Fruit fly (Drosophila melanogaster) whole organism, embryonic: ENCODE results near the gene CG18577.

Experiments
- Ada2b ChIP-seq: fragments of 200-800 bp; sonication (Bioruptor generic); IDR thresholded peaks from 2 replicates; pipeline ENCODE4 v1.3.6; 2022; ENCODE audit warnings: missing biosample characterization, missing genetic modification characterization
- Asciz ChIP-seq: fragments of 200-800 bp; sonication (Bioruptor generic); optimal IDR thresholded peaks from 2 replicates; lab custom pipeline; 2017; ENCODE audit warnings: missing biosample characterization, mild to moderate bottlenecking, missing genetic modification characterization, missing genetic modification reagents
- Atf-2 ChIP-seq: fragments of 200-800 bp; sonication (Bioruptor generic); optimal IDR thresholded peaks from 2 replicates; lab custom pipeline; 2016; ENCODE audit warnings: missing biosample characterization, missing genetic modification characterization
- B-H2 ChIP-seq: fragments of 200-800 bp; sonication (Bioruptor generic); optimal IDR thresholded peaks from 2 replicates; lab custom pipeline; 2018; ENCODE audit warnings: missing biosample characterization, mild to moderate bottlenecking, missing genetic modification characterization
- Bgb ChIP-seq: fragments of 200-800 bp; sonication (Bioruptor generic); IDR thresholded peaks from 2 replicates; pipeline ENCODE4 v1.3.6; 2022; ENCODE audit warnings: missing biosample characterization, missing genetic modification characterization; ENCODE audit not compliant: partially characterized antibody
- CG10654 ChIP-seq: fragments of 200-800 bp; sonication (Bioruptor generic); optimal IDR thresholded peaks from 2 replicates; lab custom pipeline; 2016; ENCODE audit warnings: missing biosample characterization, missing genetic modification characterization
- CG11085 ChIP-seq: fragments of 200-800 bp; sonication (Bioruptor generic); IDR thresholded peaks from 2 replicates; pipeline ENCODE4 v1.3.6; 2022; ENCODE audit warnings: missing biosample characterization, missing genetic modification characterization
- CG11093 ChIP-seq: fragments of 200-800 bp; sonication (Bioruptor generic); IDR thresholded peaks from 3 replicates; pipeline ENCODE4 v1.3.6; 2022; ENCODE audit warnings: missing biosample characterization, missing genetic modification characterization
- CG11398 ChIP-seq: fragments of 200-800 bp; sonication (Bioruptor generic); optimal IDR thresholded peaks from 2 replicates; lab custom pipeline; 2016; ENCODE audit warnings: missing biosample characterization, missing genetic modification characterization
- CG15601 ChIP-seq: fragments of 200-800 bp; sonication (Bioruptor generic); optimal IDR thresholded peaks from 3 replicates; lab custom pipeline; 2019; ENCODE audit warnings: missing biosample characterization, mild to moderate bottlenecking, missing genetic modification characterization, moderate library complexity
- CG16779 ChIP-seq: fragments of 200-800 bp; sonication (Bioruptor generic); IDR thresholded peaks from 2 replicates; pipeline ENCODE4 v1.3.6; 2022; ENCODE audit warnings: missing biosample characterization, missing genetic modification characterization
- CG17612 ChIP-seq: fragments of 200-800 bp; sonication (Bioruptor generic); IDR thresholded peaks from 2 replicates; pipeline ENCODE4 v1.3.6; 2022; ENCODE audit warnings: missing biosample characterization, missing genetic modification characterization
- CG2120 ChIP-seq: fragments of 200-800 bp; sonication (Bioruptor generic); optimal IDR thresholded peaks from 3 replicates; lab custom pipeline; 2016; ENCODE audit warnings: missing biosample characterization, missing genetic modification characterization
- CG31388 ChIP-seq: fragments of 200-800 bp; sonication (Bioruptor generic); optimal IDR thresholded peaks from 2 replicates; lab custom pipeline; 2016; ENCODE audit warnings: missing biosample characterization, missing genetic modification characterization
- CG42726 ChIP-seq: fragments of 200-800 bp; sonication (Bioruptor generic); IDR thresholded peaks from 2 replicates; pipeline ENCODE4 v1.3.6; 2022; ENCODE audit warnings: missing biosample characterization, missing genetic modification characterization; ENCODE audit not compliant: partially characterized antibody
- CG6272 ChIP-seq: fragments of 200-800 bp; sonication (Bioruptor generic); IDR thresholded peaks from 2 replicates; pipeline ENCODE4 v1.3.6; 2022; ENCODE audit warnings: missing biosample characterization, missing genetic modification characterization
- CG6654 ChIP-seq: fragments of 200-800 bp; sonication (Bioruptor generic); optimal IDR thresholded peaks from 2 replicates; lab custom pipeline; 2017; ENCODE audit warnings: missing biosample characterization, mild to moderate bottlenecking, missing genetic modification characterization
- D ChIP-seq, 2 experiments: fragments of 200-800 bp in 1 of 2; fragments of >200 bp in 1 of 2; sonication (Bioruptor generic) in 1 of 2; optimal IDR thresholded peaks; 2 replicates in 1 of 2; 3 replicates in 1 of 2; lab custom pipeline; 2017; ENCODE audit warnings: mild to moderate bottlenecking in 1 of 2, missing biosample characterization in 1 of 2, missing genetic modification characterization in 1 of 2, missing genetic modification reagents in 1 of 2
- Dbx ChIP-seq: fragments of 200-800 bp; sonication (Bioruptor generic); IDR thresholded peaks from 3 replicates; pipeline ENCODE4 v1.3.6; 2022; ENCODE audit warnings: missing biosample characterization, missing genetic modification characterization
- E2f2 ChIP-seq: fragments of 200-800 bp; sonication (Bioruptor generic); IDR thresholded peaks from 2 replicates; pipeline ENCODE4 v1.3.6; 2022; ENCODE audit warnings: missing biosample characterization, missing genetic modification characterization
- Ets65A ChIP-seq: fragments of 200-800 bp; sonication (Bioruptor generic); peaks from one replicate; lab custom pipeline; 2016; ENCODE audit warnings: missing biosample characterization, missing genetic modification characterization
- Gug ChIP-seq: fragments of 200-800 bp; sonication (Bioruptor generic); IDR thresholded peaks from 4 replicates; pipeline ENCODE4 v1.3.6; 2022; ENCODE audit warnings: missing biosample characterization, missing genetic modification characterization
- H2.0 ChIP-seq: fragments of 200-800 bp; sonication (Bioruptor generic); IDR thresholded peaks from 2 replicates; pipeline ENCODE4 v1.3.6; 2022; ENCODE audit warnings: missing biosample characterization, missing genetic modification characterization
- Hr3 ChIP-seq: fragments of 200-800 bp; sonication (Bioruptor generic); optimal IDR thresholded peaks from 3 replicates; lab custom pipeline; 2016; ENCODE audit warnings: missing biosample characterization, missing genetic modification characterization
- Hr78 ChIP-seq, 2 experiments: fragments of 200-800 bp in 1 of 2; fragments of >200 bp in 1 of 2; sonication (Bioruptor generic) in 1 of 2; optimal IDR thresholded peaks; 2 replicates each; lab custom pipeline; 2017 to 2019; ENCODE audit warnings: missing biosample characterization in 2 of 2, missing genetic modification characterization in 2 of 2, mild to moderate bottlenecking in 1 of 2, moderate library complexity in 1 of 2
- Med ChIP-seq: fragments of 200-800 bp; sonication (Bioruptor generic); peaks from one replicate; lab custom pipeline; 2016; ENCODE audit warnings: missing biosample characterization, missing genetic modification characterization, mild to moderate bottlenecking, inconsistent platforms, moderate library complexity
- Vsx1 ChIP-seq: fragments of 200-800 bp; sonication (Bioruptor generic); optimal IDR thresholded peaks from 2 replicates; lab custom pipeline; 2017; ENCODE audit warnings: missing biosample characterization, mild to moderate bottlenecking, missing genetic modification characterization, missing genetic modification reagents
- bab2 ChIP-seq: fragments of 200-800 bp; sonication (Bioruptor generic); optimal IDR thresholded peaks from 2 replicates; lab custom pipeline; 2016; ENCODE audit warnings: missing biosample characterization, missing genetic modification characterization
- chm ChIP-seq: fragments of 200-800 bp; sonication (Bioruptor generic); IDR thresholded peaks from 2 replicates; pipeline ENCODE4 v1.3.6; 2022; ENCODE audit warnings: missing biosample characterization, missing genetic modification characterization
- da ChIP-seq: fragments of 200-800 bp; sonication (Bioruptor generic); optimal IDR thresholded peaks from 2 replicates; lab custom pipeline; 2016; ENCODE audit warnings: missing biosample characterization, missing genetic modification characterization
- dan ChIP-seq: fragments of 200-800 bp; sonication (Bioruptor generic); IDR thresholded peaks from 2 replicates; pipeline ENCODE4 v1.3.6; 2022; ENCODE audit warnings: missing biosample characterization, missing genetic modification characterization
- grau ChIP-seq: fragments of 200-800 bp; optimal IDR thresholded peaks from 3 replicates; lab custom pipeline; 2019; ENCODE audit warnings: missing biosample characterization, mild to moderate bottlenecking, missing genetic modification characterization, moderate library complexity
- hb ChIP-seq: fragments of 200-800 bp; sonication (Bioruptor generic); IDR thresholded peaks from 3 replicates; pipeline ENCODE4 v1.3.6; 2022; ENCODE audit warnings: missing biosample characterization, missing genetic modification characterization; ENCODE audit not compliant: partially characterized antibody
- hth ChIP-seq: fragments of >200 bp; optimal IDR thresholded peaks from 2 replicates; lab custom pipeline; 2017; ENCODE audit warnings: inconsistent platforms
- jigr1 ChIP-seq: fragments of 200-800 bp; sonication (Bioruptor generic); IDR thresholded peaks from 3 replicates; pipeline ENCODE4 v1.3.6; 2022; ENCODE audit warnings: missing biosample characterization, missing genetic modification characterization
- kay ChIP-seq: fragments of 200-800 bp; sonication (Bioruptor generic); optimal IDR thresholded peaks from 2 replicates; lab custom pipeline; 2016; ENCODE audit warnings: missing biosample characterization, missing genetic modification characterization
- lola ChIP-seq, 3 experiments: fragments of >200 bp in 2 of 3; fragments of 200-800 bp in 1 of 3; sonication (Bioruptor generic) in 1 of 3; optimal IDR thresholded peaks; 2 replicates each; lab custom pipeline; 2017 to 2019; ENCODE audit warnings: missing biosample characterization in 3 of 3, missing genetic modification characterization in 3 of 3, mild to moderate bottlenecking in 1 of 3, moderate library complexity in 1 of 3
- pan ChIP-seq, 4 experiments: fragments of >200 bp in 3 of 4; fragments of 200-800 bp in 1 of 4; sonication (Bioruptor generic) in 1 of 4; optimal IDR thresholded peaks in 3 of 4; IDR thresholded peaks in 1 of 4; 2 replicates each; pipeline versions ENCODE4 v1.3.6 to Lab custom; 2017 to 2022; ENCODE audit warnings: missing biosample characterization in 2 of 4, missing genetic modification characterization in 2 of 4, mixed read lengths in 1 of 4
- pita ChIP-seq: fragments of 200-800 bp; sonication (Bioruptor generic); optimal IDR thresholded peaks from 2 replicates; lab custom pipeline; 2017; ENCODE audit warnings: missing biosample characterization, mild to moderate bottlenecking, missing genetic modification characterization
- sd ChIP-seq: fragments of 200-800 bp; sonication (Bioruptor generic); optimal IDR thresholded peaks from 3 replicates; lab custom pipeline; 2018; ENCODE audit warnings: missing biosample characterization, mild to moderate bottlenecking, missing genetic modification characterization, moderate library complexity
- sim ChIP-seq: fragments of 200-800 bp; sonication (Bioruptor generic); IDR thresholded peaks from 2 replicates; pipeline ENCODE4 v1.3.6; 2022; ENCODE audit warnings: missing biosample characterization, missing genetic modification characterization
- sima ChIP-seq: fragments of 200-800 bp; sonication (Bioruptor generic); optimal IDR thresholded peaks from 2 replicates; lab custom pipeline; 2016; ENCODE audit warnings: missing biosample characterization, missing genetic modification characterization
- sob ChIP-seq: fragments of 200-800 bp; sonication (Bioruptor generic); IDR thresholded peaks from 2 replicates; pipeline ENCODE4 v1.3.6; 2022; ENCODE audit warnings: missing biosample characterization, missing genetic modification characterization
- twi ChIP-seq: fragments of 200-800 bp; optimal IDR thresholded peaks from 2 replicates; lab custom pipeline; 2019; ENCODE audit warnings: missing biosample characterization, mild to moderate bottlenecking, missing genetic modification characterization, moderate library complexity
- wdn ChIP-seq: fragments of 200-800 bp; sonication (Bioruptor generic); IDR thresholded peaks from 2 replicates; pipeline ENCODE4 v1.3.6; 2022; ENCODE audit warnings: missing biosample characterization, missing genetic modification characterization
- zfh1 ChIP-seq: fragments of 200-800 bp; sonication (Bioruptor generic); IDR thresholded peaks from 3 replicates; pipeline ENCODE4 v1.3.6; 2022; ENCODE audit warnings: missing biosample characterization, missing genetic modification characterization

The CG18577 gene

dm6 chr3R:11222587-11222986 lies 26.7 kb downstream of the CG18577 start (continued):
- TF ChIP-seq sima (no peak), CG17612 (GFP tag; lab: Robert Waterston, UW) (no peak), B-H2 (GFP tag; lab: Kevin White, UChicago) (no peak), CG31388 (GFP tag; lab: Kevin White, UChicago) (no peak), D (optimal IDR thresholded peaks at IDR 0.05; lab: Kevin White, UChicago) (no peak), D (GFP tag; optimal IDR thresholded peaks at IDR 0.05; lab: Kevin White, UChicago) (no peak), Gug (no peak), twi (tag; lab: Kevin White, UChicago) (peak; percentile 17), sd (tag; lab: Kevin White, UChicago) (no peak), CG11085 (GFP tag; lab: Robert Waterston, UW) (no peak)

DNA sequence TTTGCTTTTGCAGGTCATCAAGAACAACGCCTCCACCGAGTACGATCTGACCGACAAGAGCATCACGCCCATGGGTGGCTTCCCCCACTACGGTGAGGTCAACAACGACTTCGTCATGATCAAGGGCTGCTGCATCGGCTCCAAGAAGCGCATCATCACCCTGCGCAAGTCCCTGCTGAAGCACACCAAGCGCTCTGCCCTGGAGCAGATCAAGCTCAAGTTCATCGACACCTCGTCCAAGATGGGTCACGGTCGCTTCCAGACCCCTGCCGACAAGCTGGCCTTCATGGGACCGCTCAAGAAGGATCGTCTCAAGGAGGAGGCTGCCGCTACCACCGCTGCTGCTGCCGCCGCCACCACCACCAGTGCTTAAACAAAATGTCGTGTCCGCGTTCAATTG lies 28.6 kb downstream of the CG18577 start:
- TF ChIP-seq Ets65A (GFP tag; lab: Kevin White, UChicago) (peak; percentile 91), Bgb (GFP tag; lab: Robert Waterston, UW) (0 out of 2 replicates have a peak, but pooled peaks have one; percentile 35), CG11398 (GFP tag; lab: Kevin White, UChicago) (no peak), CG6272 (GFP tag; lab: Robert Waterston, UW) (no peak), Med (GFP tag; lab: Kevin White, UChicago) (peak; percentile 59)
- TF ChIP-seq, all 482 proteins: peak for 3

dm6 chr3R:11225220-11225619 lies 29.3 kb downstream of the CG18577 start, which contains the start of gene scpr-C:
Gene scpr-C (plus strand): TSS chr3R:11225520.
- TF ChIP-seq Asciz (GFP tag; lab: Kevin White, UChicago) (no peak), Hr78 (GFP tag; optimal IDR thresholded peaks at IDR 0.05; lab: Kevin White, UChicago) (no peak), H2.0 (GFP tag; lab: Robert Waterston, UW) (no peak), sob (GFP tag; lab: Robert Waterston, UW) (peak; percentile 14; the same call in 1 of the 2 replicates), CG42726 (0 out of 2 replicates have a peak, but pooled peaks have one; percentile 17), Vsx1 (GFP tag; lab: Kevin White, UChicago) (no peak), CG10654 (GFP tag; lab: Kevin White, UChicago) (no peak), CG16779 (GFP tag; lab: Robert Waterston, UW) (0 out of 2 replicates have a peak, but pooled peaks have one; percentile 13), Med (GFP tag; lab: Kevin White, UChicago) (peak; percentile 76), hth (lab: Kevin White, UChicago) (no peak), chm (GFP tag; lab: Robert Waterston, UW) (peak; percentile 41; the same call in 1 of the 2 replicates), CG11093 (GFP tag; lab: Robert Waterston, UW) (no peak)

DNA sequence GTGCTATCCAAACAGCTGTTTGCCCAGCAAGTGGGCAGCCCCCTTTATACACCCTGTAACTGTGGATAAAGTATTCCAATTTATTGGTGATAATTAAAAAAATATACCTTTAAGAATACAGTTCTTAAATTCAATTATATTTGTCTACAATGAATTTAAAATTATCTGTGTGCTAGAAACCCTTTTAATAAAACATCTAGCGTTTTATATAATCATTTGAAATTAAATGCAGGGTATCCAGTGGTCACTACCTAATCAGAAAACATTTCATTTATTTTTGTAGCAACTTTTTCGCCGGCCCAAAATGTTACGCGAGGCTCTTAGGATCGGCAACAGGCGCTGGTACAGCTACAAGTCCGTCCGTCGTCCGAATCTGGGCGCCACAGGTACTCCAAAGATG lies 30.6 kb downstream of the CG18577 start, which contains the start of gene CG17726:
TSS of gene CG17726 (plus strand) at position 267 of the 400 bp plus-strand sequence.
- TF ChIP-seq kay (peak; percentile 87), da (GFP tag; lab: Kevin White, UChicago) (peak; percentile 88), dan (peak; percentile 73; the same call in 1 of the 2 replicates), wdn (GFP tag; lab: Robert Waterston, UW) (peak; percentile 96), Hr3 (GFP tag; lab: Kevin White, UChicago) (peak; percentile 97), Atf-2 (GFP tag; lab: Kevin White, UChicago) (peak; percentile 91), CG6654 (GFP tag; lab: Kevin White, UChicago) (peak; percentile 69), sim (peak; percentile 97), lola (GFP tag; optimal IDR thresholded peaks at IDR 0.05; lab: Kevin White, UChicago) (peak in 1 of 3 experiments; percentile 98), bab2 (GFP tag; lab: Kevin White, UChicago) (peak; percentile 93), hb (GFP tag; lab: Robert Waterston, UW) (no peak), E2f2 (GFP tag; lab: Robert Waterston, UW) (peak; percentile 87), CG15601 (tag; lab: Kevin White, UChicago) (peak; percentile 97), pita (GFP tag; lab: Kevin White, UChicago) (no peak), zfh1 (peak; percentile 98), CG2120 (GFP tag; lab: Kevin White, UChicago) (peak; percentile 97), jigr1 (peak; percentile 88), Ada2b (peak; percentile 98), pan (optimal IDR thresholded peaks at IDR 0.05; lab: Kevin White, UChicago) (peak in 1 of 2 experiments; percentile 73), pan (GFP tag; optimal IDR thresholded peaks at IDR 0.05 in 1 of 2, IDR thresholded peaks at IDR 0.05 in 1 of 2) (peak in 1 of 2 experiments; percentile 98), Dbx (GFP tag; lab: Robert Waterston, UW) (peak; percentile 98), grau (peak; percentile 97)
